Worm (Caenorhabditis elegans) whole organism, L3 larva: Measurements from ENCODE around the gene F49C5.7.

ENCODE experiments used
- ZK546.5 ChIP-seq: sonication (generic microtip); optimal IDR thresholded peaks from 2 replicates; lab custom pipeline; 2017; ENCODE audit warnings: missing biosample characterization, missing genetic modification characterization
- elt-3 ChIP-seq, 3 experiments: fragments of 150-350 bp in 1 of 3; sonication (generic microtip) in 2 of 3; optimal IDR thresholded peaks; 2 replicates in 2 of 3; 4 replicates in 1 of 3; lab custom pipeline; 2014 to 2017; ENCODE audit warnings: missing biosample characterization in 3 of 3, missing genetic modification characterization in 3 of 3
- fkh-10 ChIP-seq: sonication (generic microtip); optimal IDR thresholded peaks from 2 replicates; lab custom pipeline; 2017; ENCODE audit warnings: missing biosample characterization, missing genetic modification reagents, missing genetic modification characterization
- lin-39 ChIP-seq: fragments of 150-350 bp; optimal IDR thresholded peaks from 2 replicates; lab custom pipeline; 2018; ENCODE audit warnings: missing biosample characterization, missing genetic modification reagents, missing genetic modification characterization
- nhr-25 ChIP-seq: sonication (generic microtip); optimal IDR thresholded peaks from 2 replicates; lab custom pipeline; 2017; ENCODE audit warnings: missing biosample characterization, missing genetic modification characterization
- nhr-77 ChIP-seq: fragments of 150-350 bp; optimal IDR thresholded peaks from 2 replicates; lab custom pipeline; 2014; ENCODE audit warnings: missing biosample characterization, missing genetic modification characterization
- sea-2 ChIP-seq: fragments of 150-350 bp; sonication (generic microtip); optimal IDR thresholded peaks from 4 replicates; lab custom pipeline; 2014; ENCODE audit warnings: missing biosample characterization, missing genetic modification reagents, missing genetic modification characterization
- skn-1 ChIP-seq: fragments of 150-350 bp; optimal IDR thresholded peaks from 2 replicates; lab custom pipeline; 2014; ENCODE audit warnings: missing biosample characterization, missing genetic modification characterization
- snpc-4 ChIP-seq: fragments of 150-350 bp; optimal IDR thresholded peaks from 2 replicates; lab custom pipeline; 2014; ENCODE audit warnings: missing biosample characterization, missing genetic modification characterization
- unc-62 ChIP-seq: fragments of 150-350 bp; sonication (generic microtip); optimal IDR thresholded peaks from 4 replicates; lab custom pipeline; 2014; ENCODE audit warnings: missing biosample characterization, missing genetic modification reagents, missing genetic modification characterization
- zag-1 ChIP-seq: fragments of 150-350 bp; optimal IDR thresholded peaks from 2 replicates; lab custom pipeline; 2014; ENCODE audit warnings: missing biosample characterization, missing genetic modification characterization
- ztf-11 ChIP-seq: fragments of 150-350 bp; optimal IDR thresholded peaks from 2 replicates; lab custom pipeline; 2014; ENCODE audit warnings: missing biosample characterization, missing genetic modification characterization
- ztf-4 ChIP-seq: fragments of 150-350 bp; optimal IDR thresholded peaks from 2 replicates; lab custom pipeline; 2014; ENCODE audit warnings: missing biosample characterization, missing genetic modification characterization

DNA sequence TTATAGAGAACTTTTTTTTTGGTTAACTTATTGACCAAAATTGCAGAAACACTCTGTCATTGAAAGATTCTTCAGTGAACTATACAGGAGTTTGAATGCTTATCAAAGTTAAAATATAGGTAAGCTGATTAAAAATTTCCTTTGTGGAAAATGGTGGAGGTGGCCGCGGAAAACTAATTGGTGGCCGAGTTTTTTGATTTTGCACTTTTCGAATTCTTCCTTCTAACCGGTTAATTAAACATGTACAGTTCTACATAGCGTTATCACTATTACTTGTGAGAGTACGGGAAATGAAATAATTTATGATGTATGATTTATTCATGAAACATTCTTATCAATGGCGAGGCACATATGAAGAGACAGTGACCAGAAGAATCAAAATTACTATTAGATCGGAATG lies 11.8 kb downstream of the F49C5.7 start, which contains the start of gene clec-8:
- TF ChIP-seq fkh-10 (GFP tag; lab: Kevin White, UChicago) (no peak), unc-62 (GFP tag; lab: Kevin White, UChicago) (no peak), ztf-11 (tag; lab: Kevin White, UChicago) (no peak), ZK546.5 (tag; lab: Kevin White, UChicago) (no peak), snpc-4 (no peak), zag-1 (tag; lab: Kevin White, UChicago) (no peak), nhr-77 (tag; lab: Kevin White, UChicago) (no peak), elt-3 (tag; optimal IDR thresholded peaks at IDR 0.05; lab: Kevin White, UChicago) (no peak), nhr-25 (tag; lab: Kevin White, UChicago) (no peak), skn-1 (tag; lab: Kevin White, UChicago) (no peak), lin-39 (no peak), sea-2 (GFP tag; lab: Kevin White, UChicago) (no peak), ztf-4 (no peak)
